Worm (Caenorhabditis elegans) whole organism, L1 larva: ENCODE results near the gene rde-1.

Experiments used
- ceh-82 ChIP-seq, 3 experiments: fragments of 150-350 bp in 1 of 3; sonication (generic microtip) in 2 of 3; optimal IDR thresholded peaks; 2 replicates each; lab custom pipeline; 2014 to 2017; ENCODE audit warnings: missing biosample characterization in 3 of 3, missing genetic modification characterization in 3 of 3
- fkh-4 ChIP-seq: sonication (generic microtip); optimal IDR thresholded peaks from 2 replicates; lab custom pipeline; 2016; ENCODE audit warnings: missing compliant biosample characterization, missing genetic modification characterization, borderline replicate concordance
- hlh-17 ChIP-seq: fragments of 200-800 bp; sonication (Bioruptor generic); optimal IDR thresholded peaks from 2 replicates; lab custom pipeline; 2018; ENCODE audit warnings: missing genetic modification characterization, mild to moderate bottlenecking, missing compliant biosample characterization, moderate library complexity, borderline replicate concordance
- jun-1 ChIP-seq: fragments of 150-350 bp; optimal IDR thresholded peaks from 2 replicates; lab custom pipeline; 2014; ENCODE audit warnings: missing biosample characterization, missing genetic modification reagents, missing genetic modification characterization
- lsy-2 ChIP-seq, 2 experiments: fragments of 150-350 bp; optimal IDR thresholded peaks; 2 replicates each; lab custom pipeline; 2014; ENCODE audit warnings: missing biosample characterization in 2 of 2, missing genetic modification characterization in 2 of 2
- mef-2 ChIP-seq: fragments of 150-350 bp; optimal IDR thresholded peaks from 2 replicates; lab custom pipeline; 2014; ENCODE audit warnings: missing biosample characterization, missing genetic modification characterization
- nhr-28 ChIP-seq: fragments of 150-350 bp; optimal IDR thresholded peaks from 2 replicates; lab custom pipeline; 2014; ENCODE audit warnings: missing biosample characterization, missing genetic modification characterization
- nhr-77 ChIP-seq: fragments of 150-350 bp; optimal IDR thresholded peaks from 2 replicates; lab custom pipeline; 2014; ENCODE audit warnings: missing biosample characterization, missing genetic modification characterization
- snpc-4 ChIP-seq: fragments of 150-350 bp; optimal IDR thresholded peaks from 2 replicates; lab custom pipeline; 2014; ENCODE audit warnings: missing biosample characterization, missing genetic modification characterization
- sptf-1 ChIP-seq: fragments of 150-350 bp; optimal IDR thresholded peaks from 2 replicates; lab custom pipeline; 2014; ENCODE audit warnings: missing biosample characterization, missing genetic modification characterization
- zag-1 ChIP-seq: fragments of 150-350 bp; optimal IDR thresholded peaks from 2 replicates; lab custom pipeline; 2014; ENCODE audit warnings: missing biosample characterization, missing genetic modification characterization

ce11 chrV:9987688-9988087, 3.8 kb downstream of the rde-1 start, which contains the start of gene C27H6.8:
- TF ChIP-seq sptf-1 (tag; lab: Kevin White, UChicago) (no peak), snpc-4 (tag; lab: Kevin White, UChicago) (no peak), nhr-77 (tag; lab: Kevin White, UChicago) (no peak), lsy-2 (tag; optimal IDR thresholded peaks at IDR 0.05; lab: Kevin White, UChicago) (no peak), nhr-28 (no peak), fkh-4 (tag; lab: Kevin White, UChicago) (no peak), mef-2 (no peak), zag-1 (tag; lab: Kevin White, UChicago) (no peak), ceh-82 (tag; optimal IDR thresholded peaks at IDR 0.05; lab: Kevin White, UChicago) (no peak), jun-1 (tag; lab: Kevin White, UChicago) (no peak), hlh-17 (GFP tag; lab: Kevin White, UChicago) (no peak)
